Worm (Caenorhabditis elegans): ENCODE measurements around the gene sre-21.

Gene sre-21

ce11 chrV:17773108-17773507 is at the start of gene sre-21:
Gene sre-21, minus strand, starts transcription at chrV:17773208.
- TF ChIP-seq nhr-10 (tag; optimal IDR thresholded peaks at IDR 0.05) (no peak), aly-2 (tag; optimal IDR thresholded peaks at IDR 0.05) (no peak), mbf-1 (tag; optimal IDR thresholded peaks at IDR 0.05) (no peak), mdl-1 (tag; optimal IDR thresholded peaks at IDR 0.05) (no peak)

ce11 chrV:17821805-17822204 is 48.8 kb upstream of the sre-21 start, which contains the start of gene srh-300:
Gene srh-300, plus strand, starts transcription at chrV:17822105.
- TF ChIP-seq egl-27 (tag; optimal IDR thresholded peaks at IDR 0.05) (no peak), unc-62 (GFP tag; optimal IDR thresholded peaks at IDR 0.05) (no peak), snpc-4 (tag; optimal IDR thresholded peaks at IDR 0.05) (no peak), sma-9 (GFP tag; optimal IDR thresholded peaks at IDR 0.05) (no peak), sma-9 (tag; optimal IDR thresholded peaks at IDR 0.05) (no peak), ceh-16 (tag; optimal IDR thresholded peaks at IDR 0.05) (no peak), sma-3 (GFP tag; optimal IDR thresholded peaks at IDR 0.05) (no peak), mab-5 (tag; optimal IDR thresholded peaks at IDR 0.05) (no peak), unc-55 (GFP tag; optimal IDR thresholded peaks at IDR 0.05) (no peak), zag-1 (tag; optimal IDR thresholded peaks at IDR 0.05) (no peak), lsy-2 (tag; optimal IDR thresholded peaks at IDR 0.05) (no peak), F13H6.1 (tag; optimal IDR thresholded peaks at IDR 0.05) (no peak), nhr-23 (tag; optimal IDR thresholded peaks at IDR 0.05) (no peak), unc-39 (tag; optimal IDR thresholded peaks at IDR 0.05) (no peak), alr-1 (tag; optimal IDR thresholded peaks at IDR 0.05) (no peak), ztf-4 (tag; optimal IDR thresholded peaks at IDR 0.05) (no peak), crh-2 (tag; optimal IDR thresholded peaks at IDR 0.05) (no peak)

ce11 chrV:17819704-17820103 is 46.7 kb upstream of the sre-21 start:
- TF ChIP-seq egl-27 (tag; optimal IDR thresholded peaks at IDR 0.05) (no peak), unc-55 (GFP tag; optimal IDR thresholded peaks at IDR 0.05) (no peak), nhr-10 (tag; optimal IDR thresholded peaks at IDR 0.05) (no peak)

ce11 chrV:17818567-17818966 is 45.6 kb upstream of the sre-21 start, which contains the start of gene srh-298:
Gene srh-298, plus strand, starts transcription at chrV:17818867.
- TF ChIP-seq snpc-4 (tag; optimal IDR thresholded peaks at IDR 0.05): no peak
- TF ChIP-seq C34F6.9 (tag; optimal IDR thresholded peaks at IDR 0.05): no peak
- no peak for TF ChIP-seq alr-1 (tag; optimal IDR thresholded peaks at IDR 0.05)
- TF ChIP-seq nhr-25 (tag; optimal IDR thresholded peaks at IDR 0.05): no peak
- TF ChIP-seq nhr-129 (tag; optimal IDR thresholded peaks at IDR 0.05): no peak
- no peak for TF ChIP-seq nhr-23 (tag; optimal IDR thresholded peaks at IDR 0.05)
- no peak for TF ChIP-seq lsy-2 (tag; optimal IDR thresholded peaks at IDR 0.05)
- TF ChIP-seq skn-1 (tag; optimal IDR thresholded peaks at IDR 0.05): no peak
- TF ChIP-seq mdl-1 (tag; optimal IDR thresholded peaks at IDR 0.05): no peak
- TF ChIP-seq elt-1 (tag; optimal IDR thresholded peaks at IDR 0.05): no peak
- TF ChIP-seq blmp-1 (tag; optimal IDR thresholded peaks at IDR 0.05; ENCODE audit: insufficient read depth): no peak
- TF ChIP-seq zag-1 (tag; optimal IDR thresholded peaks at IDR 0.05): no peak

- TF ChIP-seq peb-1 (tag; optimal IDR thresholded peaks at IDR 0.05): no peak
- TF ChIP-seq crh-2 (tag; optimal IDR thresholded peaks at IDR 0.05): no peak
- TF ChIP-seq fos-1 (tag; optimal IDR thresholded peaks at IDR 0.05): no peak
- TF ChIP-seq unc-39 (tag; optimal IDR thresholded peaks at IDR 0.05): no peak
- TF ChIP-seq egl-27 (tag; optimal IDR thresholded peaks at IDR 0.05): no peak
- no peak for TF ChIP-seq nhr-129 (tag; optimal IDR thresholded peaks at IDR 0.05)
Measured at ce11 chrV:17812127-17812526, 39.1 kb upstream of the sre-21 start.

- TF ChIP-seq nhr-237 (tag; optimal IDR thresholded peaks at IDR 0.05) (no peak), mab-5 (tag; optimal IDR thresholded peaks at IDR 0.05) (no peak), nhr-23 (tag; optimal IDR thresholded peaks at IDR 0.05) (no peak), egl-27 (tag; optimal IDR thresholded peaks at IDR 0.05) (no peak), ztf-4 (tag; optimal IDR thresholded peaks at IDR 0.05) (no peak), unc-39 (tag; optimal IDR thresholded peaks at IDR 0.05) (no peak), sma-9 (GFP tag; optimal IDR thresholded peaks at IDR 0.05) (no peak), sma-9 (tag; optimal IDR thresholded peaks at IDR 0.05) (no peak), nhr-11 (tag; optimal IDR thresholded peaks at IDR 0.05) (no peak), peb-1 (tag; optimal IDR thresholded peaks at IDR 0.05) (no peak), mdl-1 (tag; optimal IDR thresholded peaks at IDR 0.05) (no peak), lin-11 (tag; optimal IDR thresholded peaks at IDR 0.05) (no peak), ceh-16 (tag; optimal IDR thresholded peaks at IDR 0.05) (no peak), ztf-11 (tag; optimal IDR thresholded peaks at IDR 0.05) (no peak), nhr-12 (tag; optimal IDR thresholded peaks at IDR 0.05) (no peak), Y55F3AM.14 (GFP tag; optimal IDR thresholded peaks at IDR 0.05) (no peak), blmp-1 (tag; optimal IDR thresholded peaks at IDR 0.05; ENCODE audit: insufficient read depth) (no peak), ztf-1 (GFP tag; conservative IDR thresholded peaks at IDR 0.05) (no peak), ceh-82 (tag; optimal IDR thresholded peaks at IDR 0.05) (no peak), nhr-77 (tag; optimal IDR thresholded peaks at IDR 0.05) (no peak), sem-4 (tag; optimal IDR thresholded peaks at IDR 0.05) (no peak)
Measured at ce11 chrV:17810053-17810452, 37.0 kb upstream of the sre-21 start, which contains the start of gene srh-296. Gene srh-296, plus strand, starts transcription at chrV:17810353.

Data from whole organism, L2 larva.